Worm (Caenorhabditis elegans): ENCODE results near the gene fbxb-87.

ce11 chrIII:10906325-10906724, 12.0 kb downstream of the fbxb-87 start:
- TF ChIP-seq ztf-11 (tag; optimal IDR thresholded peaks at IDR 0.05) (no peak), blmp-1 (tag; optimal IDR thresholded peaks at IDR 0.05) (no peak), unc-62 (GFP tag; optimal IDR thresholded peaks at IDR 0.05) (no peak), nhr-237 (tag; optimal IDR thresholded peaks at IDR 0.05) (no peak), ces-1 (GFP tag; optimal IDR thresholded peaks at IDR 0.05) (no peak), cnd-1 (tag; optimal IDR thresholded peaks at IDR 0.05) (no peak), snpc-4 (tag; optimal IDR thresholded peaks at IDR 0.05) (no peak), lin-13 (tag; optimal IDR thresholded peaks at IDR 0.05) (no peak), ceh-39 (tag; optimal IDR thresholded peaks at IDR 0.05) (no peak)

All from whole organism, mixed stage, embryonic.